Worm (Caenorhabditis elegans) whole organism, early embryonic: Measurements from ENCODE around the gene tmem-258.

Experiments
- B0310.2 ChIP-seq: sonication (generic microtip); optimal IDR thresholded peaks from 2 replicates; lab custom pipeline; 2016; ENCODE audit warnings: mild to moderate bottlenecking, missing genetic modification characterization, missing compliant biosample characterization
- aly-1 ChIP-seq: sonication (generic microtip); optimal IDR thresholded peaks from 2 replicates; lab custom pipeline; 2016; ENCODE audit warnings: missing genetic modification characterization, missing compliant biosample characterization
- ama-1 ChIP-seq: fragments of 150-350 bp; optimal IDR thresholded peaks from 2 replicates; lab custom pipeline; 2014
- ceh-36 ChIP-seq: sonication (generic microtip); optimal IDR thresholded peaks from 2 replicates; lab custom pipeline; 2016; ENCODE audit warnings: missing genetic modification characterization, inconsistent platforms, missing compliant biosample characterization
- ets-7 ChIP-seq: sonication (generic microtip); optimal IDR thresholded peaks from 2 replicates; lab custom pipeline; 2016; ENCODE audit warnings: missing genotype, missing genetic modification characterization, missing compliant biosample characterization
- flt-1 ChIP-seq: fragments of 200-800 bp; sonication (Bioruptor generic); IDR thresholded peaks from 2 replicates; pipeline ENCODE4 v1.3.6; 2022; ENCODE audit warnings: missing genetic modification characterization, missing compliant biosample characterization
- hmbx-1 ChIP-seq: sonication (generic microtip); optimal IDR thresholded peaks from 2 replicates; lab custom pipeline; 2016; ENCODE audit warnings: mild to moderate bottlenecking, missing genetic modification characterization, missing compliant biosample characterization
- hmg-4 ChIP-seq: fragments of 200-800 bp; sonication (Bioruptor generic); optimal IDR thresholded peaks from 2 replicates; lab custom pipeline; 2018; ENCODE audit warnings: mild to moderate bottlenecking, missing genetic modification characterization, missing compliant biosample characterization
- pes-1 ChIP-seq: fragments of 200-800 bp; sonication (Bioruptor generic); IDR thresholded peaks from 2 replicates; pipeline ENCODE4 v1.3.6; 2022; ENCODE audit warnings: missing genetic modification reagents, missing genetic modification characterization, missing compliant biosample characterization
- sea-1 ChIP-seq: fragments of 200-800 bp; sonication (Bioruptor generic); conservative IDR thresholded peaks from 2 replicates; pipeline ENCODE4 v1.3.6; 2022; ENCODE audit warnings: missing genetic modification characterization, missing compliant biosample characterization
- tbx-11 ChIP-seq: fragments of 200-800 bp; sonication (Bioruptor generic); IDR thresholded peaks from 2 replicates; pipeline ENCODE4 v1.3.6; 2022; ENCODE audit warnings: missing genetic modification characterization, missing compliant biosample characterization
- tbx-37 ChIP-seq: fragments of 200-800 bp; sonication (Bioruptor generic); conservative IDR thresholded peaks from 2 replicates; pipeline ENCODE4 v1.3.6; 2022; ENCODE audit warnings: missing genetic modification reagents, missing genetic modification characterization, missing compliant biosample characterization
- tra-4 ChIP-seq: sonication (generic microtip); optimal IDR thresholded peaks from 2 replicates; lab custom pipeline; 2017; ENCODE audit warnings: missing genetic modification characterization, missing compliant biosample characterization

ce11 chrV:7015872-7016271 is 47.1 kb upstream of the tmem-258 start, which contains the start of gene C33G8.13:
- no peak for TF ChIP-seq hmbx-1 (tag; lab: Kevin White, UChicago)
- TF ChIP-seq sea-1 (GFP tag; lab: Robert Waterston, UW), result no peak
- TF ChIP-seq tbx-11, result no peak
- TF ChIP-seq ets-7 (tag; lab: Kevin White, UChicago), result no peak
- TF ChIP-seq B0310.2 (tag; lab: Kevin White, UChicago), result no peak
- TF ChIP-seq tra-4 (tag; lab: Kevin White, UChicago), result no peak
- TF ChIP-seq ama-1 (lab: Kevin White, UChicago), result no peak
- TF ChIP-seq aly-1, result no peak
- TF ChIP-seq hmg-4, result no peak
- no peak for TF ChIP-seq tbx-37 (GFP tag; lab: Robert Waterston, UW)
- no peak for TF ChIP-seq flt-1 (GFP tag; lab: Robert Waterston, UW)
- no peak for TF ChIP-seq ceh-36
- TF ChIP-seq pes-1 (GFP tag; lab: Robert Waterston, UW), result no peak
